Fruit fly (Drosophila melanogaster): Measurements from ENCODE around the gene CG8939.
A peak's percentile ranks its signal among the peaks of the same experiment; 100 is the strongest.

dm6 chrX:15992527-15992897 is 4.3 kb upstream of the CG8939 start:
- TF ChIP-seq Crg-1 (GFP tag; optimal IDR thresholded peaks at IDR 0.05) (no peak), CG1620 (GFP tag; optimal IDR thresholded peaks at IDR 0.05) (no peak), cnc (optimal IDR thresholded peaks at IDR 0.05) (no peak), toe (GFP tag; optimal IDR thresholded peaks at IDR 0.05) (no peak), Clk (GFP tag; optimal IDR thresholded peaks at IDR 0.05) (no peak), bab1 (GFP tag; optimal IDR thresholded peaks at IDR 0.05) (no peak), CG33017 (tag; optimal IDR thresholded peaks at IDR 0.05) (no peak), ovo (GFP tag; optimal IDR thresholded peaks at IDR 0.05) (no peak), tj (GFP tag; optimal IDR thresholded peaks at IDR 0.05) (no peak), kay (GFP tag; ENCODE audit: borderline replicate concordance) (peak; percentile 93), CG12768 (GFP tag; optimal IDR thresholded peaks at IDR 0.05) (no peak)
